Worm (Caenorhabditis elegans): ENCODE results near the gene pid-1.
A peak's percentile ranks its signal among the peaks of the same experiment; 100 is the strongest.

- TF ChIP-seq pha-4 (tag; optimal IDR thresholded peaks at IDR 0.05) (no peak), nhr-76 (tag; optimal IDR thresholded peaks at IDR 0.05) (no peak), tbx-8 (GFP tag; optimal IDR thresholded peaks at IDR 0.05) (no peak), lin-13 (tag; optimal IDR thresholded peaks at IDR 0.05) (peak; percentile 26), lin-32 (GFP tag; optimal IDR thresholded peaks at IDR 0.05) (no peak), hlh-1 (tag; optimal IDR thresholded peaks at IDR 0.05) (no peak), nhr-2 (tag; optimal IDR thresholded peaks at IDR 0.05) (no peak), ceh-43 (GFP tag; optimal IDR thresholded peaks at IDR 0.05) (no peak), blmp-1 (tag; optimal IDR thresholded peaks at IDR 0.05) (no peak), ceh-83 (GFP tag; optimal IDR thresholded peaks at IDR 0.05) (no peak), elt-3 (tag; optimal IDR thresholded peaks at IDR 0.05) (no peak), mls-2 (tag; optimal IDR thresholded peaks at IDR 0.05) (peak; percentile 10)
Observed at ce11 chrII:7669409-7669808, 20.9 kb downstream of the pid-1 start.
